Worm (Caenorhabditis elegans): ENCODE data around the gene F32D8.8.
A peak's percentile ranks its signal among the peaks of the same experiment; 100 is the strongest.

The F32D8.8 gene

DNA sequence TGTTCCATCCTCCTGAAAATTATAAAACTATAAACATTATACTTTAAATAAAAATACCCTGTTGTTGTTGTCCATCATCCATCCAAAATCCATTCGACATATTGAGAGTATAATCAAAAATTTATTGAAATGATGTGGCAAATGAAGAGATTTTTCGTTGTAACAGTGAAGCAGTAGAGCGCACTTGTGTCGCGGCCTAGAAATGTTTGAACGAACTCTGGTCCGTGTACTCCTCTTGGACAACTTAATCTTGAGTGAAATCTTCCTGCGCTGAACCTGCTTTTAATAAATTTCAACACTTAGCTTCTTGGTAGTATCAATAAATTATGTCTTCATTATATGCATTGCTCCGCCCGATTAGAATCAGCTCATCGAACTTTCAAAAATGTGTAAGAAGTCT, 8.0 kb downstream of the F32D8.8 start, which contains the start of the genes F32D8.14 and F32D8.5:
Gene F32D8.14 (minus strand): TSS at position 188 of the 400 bp plus-strand sequence.
Gene F32D8.5 (plus strand): TSS at position 200 of the 400 bp plus-strand sequence.
- TF ChIP-seq zip-5 (tag; optimal IDR thresholded peaks at IDR 0.05) = peak; percentile 49
- no peak for TF ChIP-seq ceh-45 (GFP tag; IDR thresholded peaks at IDR 0.05)
- peak; percentile 80 for TF ChIP-seq tbx-2 (tag; optimal IDR thresholded peaks at IDR 0.05)
- peak; percentile 89 for TF ChIP-seq C08G9.2 (tag; optimal IDR thresholded peaks at IDR 0.05)
- TF ChIP-seq hlh-13 (GFP tag; optimal IDR thresholded peaks at IDR 0.05) = no peak
- peak; percentile 43 for TF ChIP-seq nfya-1 (tag; optimal IDR thresholded peaks at IDR 0.05)
- peak; percentile 59 for TF ChIP-seq unc-42 (tag; optimal IDR thresholded peaks at IDR 0.05)
- TF ChIP-seq ama-1 (optimal IDR thresholded peaks at IDR 0.05) = no peak
- no peak for TF ChIP-seq madf-2 (tag; optimal IDR thresholded peaks at IDR 0.05)
- TF ChIP-seq syd-9 (tag; optimal IDR thresholded peaks at IDR 0.05) = no peak
- no peak for TF ChIP-seq ceh-30 (tag; optimal IDR thresholded peaks at IDR 0.05)
- no peak for TF ChIP-seq pag-3 (tag; optimal IDR thresholded peaks at IDR 0.05; ENCODE audit: borderline replicate concordance)
- TF ChIP-seq unc-86 (tag; optimal IDR thresholded peaks at IDR 0.05) = no peak
- no peak for TF ChIP-seq C38D4.7 (GFP tag; optimal IDR thresholded peaks at IDR 0.05)
- no peak for TF ChIP-seq unc-3 (GFP tag; conservative IDR thresholded peaks at IDR 0.05)
- no peak for TF ChIP-seq unc-3 (tag; optimal IDR thresholded peaks at IDR 0.05)
- no peak for TF ChIP-seq dmd-4 (tag; optimal IDR thresholded peaks at IDR 0.05; ENCODE audit: borderline replicate concordance)
- TF ChIP-seq ceh-18 (tag; optimal IDR thresholded peaks at IDR 0.05) = no peak
- no peak for TF ChIP-seq elt-4 (tag; optimal IDR thresholded peaks at IDR 0.05)
- TF ChIP-seq pqm-1 (tag; optimal IDR thresholded peaks at IDR 0.05) = no peak
- peak; percentile 59 for TF ChIP-seq ceh-14 (tag; optimal IDR thresholded peaks at IDR 0.05)
- TF ChIP-seq pros-1 (tag; optimal IDR thresholded peaks at IDR 0.05) = peak; percentile 24
- no peak for TF ChIP-seq sox-4 (tag; optimal IDR thresholded peaks at IDR 0.05)
- no peak for TF ChIP-seq nhr-11 (tag; optimal IDR thresholded peaks at IDR 0.05)
- peak; percentile 76 for TF ChIP-seq ets-4 (tag; optimal IDR thresholded peaks at IDR 0.05)
- no peak for TF ChIP-seq sox-2 (GFP tag; IDR thresholded peaks at IDR 0.05)
- TF ChIP-seq hlh-30 (tag; optimal IDR thresholded peaks at IDR 0.05; ENCODE audit: insufficient read depth) = no peak
- TF ChIP-seq nhr-232 (tag; optimal IDR thresholded peaks at IDR 0.05) = no peak
- TF ChIP-seq gmeb-2 (tag; optimal IDR thresholded peaks at IDR 0.05) = no peak
- no peak for TF ChIP-seq ahr-1 (tag; optimal IDR thresholded peaks at IDR 0.05)
- no peak for TF ChIP-seq lim-6 (tag; optimal IDR thresholded peaks at IDR 0.05)
- no peak for TF ChIP-seq K02D7.2 (tag; optimal IDR thresholded peaks at IDR 0.05)
- peak; percentile 45 for TF ChIP-seq rnt-1 (tag; optimal IDR thresholded peaks at IDR 0.05)
- no peak for TF ChIP-seq ttx-3 (tag; optimal IDR thresholded peaks at IDR 0.05)
- TF ChIP-seq ceh-24 (tag; optimal IDR thresholded peaks at IDR 0.05) = no peak
- TF ChIP-seq fkh-6 (tag; optimal IDR thresholded peaks at IDR 0.05) = peak; percentile 0
- no peak for TF ChIP-seq lin-11 (tag; optimal IDR thresholded peaks at IDR 0.05)
- no peak for TF ChIP-seq sdc-2 (tag; optimal IDR thresholded peaks at IDR 0.05)
- peak; percentile 16 for TF ChIP-seq unc-55 (GFP tag; optimal IDR thresholded peaks at IDR 0.05)
- peak; percentile 74 for TF ChIP-seq ref-2 (tag; optimal IDR thresholded peaks at IDR 0.05)
- no peak for TF ChIP-seq pat-9 (tag; optimal IDR thresholded peaks at IDR 0.05)
- no peak for TF ChIP-seq pha-4 (tag; optimal IDR thresholded peaks at IDR 0.05)
- peak; percentile 75 for TF ChIP-seq ceh-2 (tag; optimal IDR thresholded peaks at IDR 0.05)
- TF ChIP-seq Y22D7AL.16 (tag; optimal IDR thresholded peaks at IDR 0.05) = no peak
- TF ChIP-seq odd-2 (tag; optimal IDR thresholded peaks at IDR 0.05) = no peak
- TF ChIP-seq hlh-15 (tag; optimal IDR thresholded peaks at IDR 0.05) = no peak
- peak; percentile 66 for TF ChIP-seq tbx-7 (tag; optimal IDR thresholded peaks at IDR 0.05)
- no peak for TF ChIP-seq che-1 (tag; optimal IDR thresholded peaks at IDR 0.05)
- peak; percentile 15 for TF ChIP-seq ceh-34 (tag; optimal IDR thresholded peaks at IDR 0.05)
- peak; percentile 66 for TF ChIP-seq hlh-8 (tag; optimal IDR thresholded peaks at IDR 0.05)
- no peak for TF ChIP-seq pax-1 (tag; optimal IDR thresholded peaks at IDR 0.05)
- TF ChIP-seq ceh-6 (GFP tag; optimal IDR thresholded peaks at IDR 0.05) = no peak
- TF ChIP-seq ceh-48 (tag; optimal IDR thresholded peaks at IDR 0.05) = no peak
- no peak for TF ChIP-seq ceh-19 (GFP tag; optimal IDR thresholded peaks at IDR 0.05)
- TF ChIP-seq mec-3 (tag; optimal IDR thresholded peaks at IDR 0.05; ENCODE audit: borderline replicate concordance) = no peak
